Worm (Caenorhabditis elegans) whole organism, young adult: ENCODE measurements around the gene sra-12.

Source experiments
- B0336.3 ChIP-seq: fragments of 200-800 bp; sonication (Bioruptor generic); IDR thresholded peaks from 2 replicates; pipeline ENCODE4 v1.3.6; 2022; ENCODE audit warnings: missing genetic modification characterization, missing compliant biosample characterization
- D2030.7 ChIP-seq: fragments of 200-800 bp; sonication (Bioruptor generic); IDR thresholded peaks from 2 replicates; pipeline ENCODE4 v1.3.6; 2022; ENCODE audit warnings: missing genetic modification reagents, missing genetic modification characterization, missing compliant biosample characterization
- F37B4.10 ChIP-seq: fragments of 200-800 bp; sonication (Bioruptor generic); IDR thresholded peaks from 2 replicates; pipeline ENCODE4 v1.3.6; 2022; ENCODE audit warnings: missing genetic modification characterization, missing compliant biosample characterization
- F49E8.2 ChIP-seq: sonication (generic microtip); optimal IDR thresholded peaks from 3 replicates; lab custom pipeline; 2017; ENCODE audit warnings: missing genetic modification characterization, mild to moderate bottlenecking, missing compliant biosample characterization, antibody characterized with exemption, moderate library complexity; ENCODE audit not compliant: insufficient read depth
- F57C9.4 ChIP-seq: sonication (generic microtip); optimal IDR thresholded peaks from 2 replicates; lab custom pipeline; 2017; ENCODE audit warnings: mild to moderate bottlenecking, missing genetic modification characterization, missing compliant biosample characterization
- K11D2.4 ChIP-seq: fragments of 200-800 bp; sonication (Bioruptor generic); IDR thresholded peaks from 2 replicates; pipeline ENCODE4 v1.3.6; 2022; ENCODE audit warnings: missing genetic modification reagents, missing genetic modification characterization, missing compliant biosample characterization
- T07F8.4 ChIP-seq: sonication (generic microtip); optimal IDR thresholded peaks from 2 replicates; lab custom pipeline; 2016; ENCODE audit warnings: mild to moderate bottlenecking, missing genetic modification characterization, moderate library complexity, missing compliant biosample characterization
- akir-1 ChIP-seq: fragments of 200-800 bp; sonication (Bioruptor generic); optimal IDR thresholded peaks from 2 replicates; lab custom pipeline; 2018; ENCODE audit warnings: mild to moderate bottlenecking, missing genetic modification characterization, moderate library complexity, missing compliant biosample characterization
- ama-1 ChIP-seq, 3 experiments: fragments of 150-350 bp in 1 of 3; sonication (generic microtip) in 2 of 3; optimal IDR thresholded peaks; 2 replicates each; lab custom pipeline; 2014 to 2018; ENCODE audit warnings: missing biosample characterization in 2 of 3, missing genetic modification characterization in 2 of 3, missing genetic modification reagents in 2 of 3
- atf-7 ChIP-seq: sonication (generic microtip); optimal IDR thresholded peaks from 2 replicates; lab custom pipeline; 2017; ENCODE audit warnings: mild to moderate bottlenecking, missing genetic modification characterization, missing compliant biosample characterization
- cebp-2 ChIP-seq: fragments of 200-800 bp; sonication (Bioruptor generic); IDR thresholded peaks from 2 replicates; pipeline ENCODE4 v1.3.6; 2022; ENCODE audit warnings: missing genetic modification characterization, missing compliant biosample characterization
- ceh-27 ChIP-seq: fragments of 200-800 bp; sonication (Bioruptor generic); optimal IDR thresholded peaks from 2 replicates; lab custom pipeline; 2018; ENCODE audit warnings: mild to moderate bottlenecking, missing genetic modification characterization, moderate library complexity, missing compliant biosample characterization
- ceh-79 ChIP-seq: sonication (generic microtip); optimal IDR thresholded peaks from 2 replicates; lab custom pipeline; 2017; ENCODE audit warnings: mild to moderate bottlenecking, missing genetic modification characterization, missing compliant biosample characterization
- ceh-91 ChIP-seq: fragments of 200-800 bp; sonication (Bioruptor generic); IDR thresholded peaks from 2 replicates; pipeline ENCODE4 v1.3.6; 2022; ENCODE audit warnings: missing genetic modification reagents, missing genetic modification characterization, missing compliant biosample characterization
- chd-7 ChIP-seq: sonication (generic microtip); optimal IDR thresholded peaks from 2 replicates; lab custom pipeline; 2016; ENCODE audit warnings: mild to moderate bottlenecking, missing genetic modification characterization, moderate library complexity, missing compliant biosample characterization
- efl-1 ChIP-seq: fragments of 150-350 bp; optimal IDR thresholded peaks from 2 replicates; lab custom pipeline; 2014; ENCODE audit warnings: missing biosample characterization, missing genetic modification reagents, missing genetic modification characterization
- gei-17 ChIP-seq: fragments of 200-800 bp; sonication (Bioruptor generic); optimal IDR thresholded peaks from 2 replicates; lab custom pipeline; 2018; ENCODE audit warnings: mild to moderate bottlenecking, missing genetic modification characterization, missing compliant biosample characterization
- hrde-1 ChIP-seq: sonication (generic microtip); optimal IDR thresholded peaks from 2 replicates; lab custom pipeline; 2016; ENCODE audit warnings: missing genetic modification characterization, mild to moderate bottlenecking, missing compliant biosample characterization, moderate library complexity, missing genotype, missing genetic modification reagents, borderline replicate concordance
- hsf-1 ChIP-seq: fragments of 200-800 bp; sonication (Bioruptor generic); IDR thresholded peaks from 2 replicates; pipeline ENCODE4 v1.3.6; 2022; ENCODE audit warnings: missing genetic modification reagents, missing genetic modification characterization, missing compliant biosample characterization
- let-526 ChIP-seq: fragments of 200-800 bp; sonication (Bioruptor generic); IDR thresholded peaks from 2 replicates; pipeline ENCODE4 v1.3.6; 2022; ENCODE audit warnings: missing genetic modification reagents, missing genetic modification characterization, missing compliant biosample characterization
- lin-26 ChIP-seq: fragments of 200-800 bp; sonication (Bioruptor generic); IDR thresholded peaks from 2 replicates; pipeline ENCODE4 v1.3.6; 2022; ENCODE audit warnings: missing genetic modification reagents, missing genetic modification characterization, missing compliant biosample characterization
- lin-35 ChIP-seq, 3 experiments: fragments of 150-350 bp in 2 of 3; sonication (generic microtip) in 1 of 3; optimal IDR thresholded peaks; 2 replicates each; lab custom pipeline; 2014 to 2018; ENCODE audit warnings: missing biosample characterization in 3 of 3, missing genetic modification characterization in 3 of 3, missing genetic modification reagents in 3 of 3
- lin-54 ChIP-seq: fragments of 200-800 bp; sonication (Bioruptor generic); optimal IDR thresholded peaks from 2 replicates; lab custom pipeline; 2018; ENCODE audit warnings: mild to moderate bottlenecking, missing genetic modification characterization, missing compliant biosample characterization
- mxl-1 ChIP-seq: sonication (generic microtip); optimal IDR thresholded peaks from 2 replicates; lab custom pipeline; 2016; ENCODE audit warnings: missing genetic modification characterization, missing compliant biosample characterization
- nfya-2 ChIP-seq: fragments of 200-800 bp; sonication (Bioruptor generic); IDR thresholded peaks from 2 replicates; pipeline ENCODE4 v1.3.6; 2022; ENCODE audit warnings: missing genetic modification reagents, missing genetic modification characterization, missing compliant biosample characterization
- nfyb-1 ChIP-seq: fragments of 200-800 bp; sonication (Bioruptor generic); IDR thresholded peaks from 2 replicates; pipeline ENCODE4 v1.3.6; 2022; ENCODE audit warnings: missing genetic modification reagents, missing genetic modification characterization, missing compliant biosample characterization
- nhr-120 ChIP-seq: fragments of 200-800 bp; sonication (Bioruptor generic); IDR thresholded peaks from 2 replicates; pipeline ENCODE4 v1.3.6; 2022; ENCODE audit warnings: missing genetic modification characterization, missing compliant biosample characterization
- nhr-179 ChIP-seq: sonication (generic microtip); optimal IDR thresholded peaks from 2 replicates; lab custom pipeline; 2016; ENCODE audit warnings: mild to moderate bottlenecking, missing genetic modification characterization, missing compliant biosample characterization
- nhr-90 ChIP-seq: sonication (generic microtip); optimal IDR thresholded peaks from 2 replicates; lab custom pipeline; 2016; ENCODE audit warnings: missing genotype, mild to moderate bottlenecking, missing genetic modification characterization, missing compliant biosample characterization
- repo-1 ChIP-seq: sonication (generic microtip); optimal IDR thresholded peaks from 2 replicates; lab custom pipeline; 2017; ENCODE audit warnings: mild to moderate bottlenecking, missing genetic modification characterization, missing compliant biosample characterization
- tlf-1 ChIP-seq: fragments of 200-800 bp; sonication (Bioruptor generic); optimal IDR thresholded peaks from 2 replicates; lab custom pipeline; 2018; ENCODE audit warnings: mild to moderate bottlenecking, missing genetic modification characterization, missing compliant biosample characterization
- unc-62 ChIP-seq: fragments of 150-350 bp; optimal IDR thresholded peaks from 2 replicates; lab custom pipeline; 2014; ENCODE audit warnings: missing biosample characterization, missing genetic modification reagents, missing genetic modification characterization
- xnd-1 ChIP-seq: sonication (generic microtip); optimal IDR thresholded peaks from 2 replicates; lab custom pipeline; 2016; ENCODE audit warnings: missing genotype, missing genetic modification reagents, missing genetic modification characterization, missing compliant biosample characterization
- ztf-22 ChIP-seq: fragments of 200-800 bp; sonication (Bioruptor generic); optimal IDR thresholded peaks from 2 replicates; lab custom pipeline; 2018; ENCODE audit warnings: mild to moderate bottlenecking, missing genetic modification characterization, moderate library complexity, missing compliant biosample characterization

Gene sra-12

DNA sequence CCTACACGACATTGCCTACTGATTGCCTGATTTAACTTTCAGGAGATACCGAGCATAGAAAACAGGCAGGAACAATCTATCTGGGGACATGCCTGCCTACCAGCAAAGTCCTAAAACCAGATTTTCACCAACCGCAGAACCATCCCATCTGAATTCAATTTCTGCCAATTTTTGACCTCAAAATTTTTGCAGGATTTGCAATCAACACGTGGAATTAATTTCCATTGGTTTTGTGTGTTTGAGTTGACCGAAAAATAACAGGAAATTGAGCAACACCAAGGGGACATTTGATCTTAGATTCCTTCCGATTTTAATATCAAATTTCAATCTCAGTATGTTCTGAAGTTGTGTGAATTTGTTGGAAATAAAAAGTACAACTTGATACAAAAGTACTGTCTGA lies 5.3 kb downstream of the sra-12 start:
- TF ChIP-seq tlf-1 (GFP tag; lab: Kevin White, UChicago) (no peak), atf-7 (tag; lab: Kevin White, UChicago) (no peak), hsf-1 (GFP tag; lab: Robert Waterston, UW) (no peak), hrde-1 (tag; lab: Kevin White, UChicago) (no peak), D2030.7 (GFP tag; lab: Robert Waterston, UW) (no peak), ceh-91 (no peak), gei-17 (GFP tag; lab: Kevin White, UChicago) (no peak)

DNA sequence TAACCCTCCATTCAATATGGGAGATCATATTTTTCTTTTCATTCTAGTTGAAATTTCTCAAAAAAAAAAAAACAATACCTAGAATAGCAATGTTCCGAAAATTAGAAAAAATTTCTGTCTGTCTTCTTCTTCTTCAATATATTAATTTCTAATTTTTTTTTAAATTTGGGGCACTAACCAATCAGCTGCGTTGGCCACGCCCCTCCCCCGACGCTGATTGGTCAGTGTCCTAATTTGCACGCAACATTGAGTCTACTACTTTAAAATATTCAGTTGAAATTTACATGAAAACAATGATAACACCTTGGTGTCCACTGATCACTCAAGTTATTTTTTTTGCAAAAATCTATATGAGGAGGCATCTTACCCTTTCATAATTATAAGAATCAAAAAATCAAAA lies 8.3 kb downstream of the sra-12 start:
- TF ChIP-seq nhr-179 (no peak), T07F8.4 (tag; lab: Kevin White, UChicago) (no peak), mxl-1 (tag; lab: Kevin White, UChicago) (no peak), nhr-90 (tag; lab: Kevin White, UChicago) (no peak), unc-62 (GFP tag; lab: Kevin White, UChicago) (no peak), D2030.7 (GFP tag; lab: Robert Waterston, UW) (no peak), efl-1 (GFP tag; lab: Kevin White, UChicago) (no peak), cebp-2 (GFP tag; lab: Robert Waterston, UW) (no peak), ceh-79 (tag; lab: Kevin White, UChicago) (no peak), xnd-1 (tag; lab: Kevin White, UChicago) (no peak), nhr-120 (GFP tag; lab: Robert Waterston, UW) (no peak), chd-7 (no peak), ama-1 (optimal IDR thresholded peaks at IDR 0.05; lab: Kevin White, UChicago) (no peak), ama-1 (GFP tag; optimal IDR thresholded peaks at IDR 0.05; lab: Kevin White, UChicago) (no peak)

ce11 chrII:10894996-10895395 lies 9.3 kb downstream of the sra-12 start, which contains the start of gene sra-10:
TSS of gene sra-10 (minus strand) at chrII:10895096.
- no peak for TF ChIP-seq ztf-22 (GFP tag; lab: Kevin White, UChicago)
- no peak for TF ChIP-seq nhr-179
- TF ChIP-seq F49E8.2, result no peak
- no peak for TF ChIP-seq lin-54 (GFP tag; lab: Kevin White, UChicago)
- no peak for TF ChIP-seq unc-62 (GFP tag; lab: Kevin White, UChicago)
- no peak for TF ChIP-seq nfyb-1 (GFP tag; lab: Robert Waterston, UW)
- no peak for TF ChIP-seq F57C9.4 (tag; lab: Kevin White, UChicago)
- TF ChIP-seq repo-1 (tag; lab: Kevin White, UChicago), result no peak
- no peak for TF ChIP-seq akir-1 (GFP tag; lab: Kevin White, UChicago)
- no peak for TF ChIP-seq ceh-27 (GFP tag; lab: Kevin White, UChicago)
- no peak for TF ChIP-seq B0336.3 (GFP tag; lab: Robert Waterston, UW)
- no peak for TF ChIP-seq nfya-2 (GFP tag; lab: Robert Waterston, UW)
- no peak for TF ChIP-seq K11D2.4 (GFP tag; lab: Robert Waterston, UW)
- TF ChIP-seq F37B4.10 (GFP tag; lab: Robert Waterston, UW), result no peak

ce11 chrII:10888979-10889378 lies 15.3 kb downstream of the sra-12 start, which contains the start of gene ptr-8:
TSS of gene ptr-8 (plus strand) at chrII:10889279.
- TF ChIP-seq lin-26 (GFP tag; lab: Robert Waterston, UW), result no peak
- no peak for TF ChIP-seq let-526 (GFP tag; lab: Robert Waterston, UW)
- no peak for TF ChIP-seq lin-35 (GFP tag; optimal IDR thresholded peaks at IDR 0.05; lab: Kevin White, UChicago)
- TF ChIP-seq, all 124 proteins: peak for 0
